Fruit fly (Drosophila melanogaster) S2 (cell line): ENCODE results near the gene wat.

ENCODE experiments used
- CG8478 ChIP-seq: fragments of >200 bp; optimal IDR thresholded peaks from 2 replicates; lab custom pipeline; 2018
- CTCF ChIP-seq, 2 experiments: fragments of >200 bp; optimal IDR thresholded peaks; 2 replicates each; lab custom pipeline; 2018

- TF ChIP-seq CTCF (optimal IDR thresholded peaks at IDR 0.05; lab: Kevin White, UChicago) (no peak), CG8478 (lab: Kevin White, UChicago) (no peak)
Measured at dm6 chr3R:28958703-28959102, 61.5 kb downstream of the wat start.
